Worm (Caenorhabditis elegans): ENCODE measurements around the gene srj-6.

DNA sequence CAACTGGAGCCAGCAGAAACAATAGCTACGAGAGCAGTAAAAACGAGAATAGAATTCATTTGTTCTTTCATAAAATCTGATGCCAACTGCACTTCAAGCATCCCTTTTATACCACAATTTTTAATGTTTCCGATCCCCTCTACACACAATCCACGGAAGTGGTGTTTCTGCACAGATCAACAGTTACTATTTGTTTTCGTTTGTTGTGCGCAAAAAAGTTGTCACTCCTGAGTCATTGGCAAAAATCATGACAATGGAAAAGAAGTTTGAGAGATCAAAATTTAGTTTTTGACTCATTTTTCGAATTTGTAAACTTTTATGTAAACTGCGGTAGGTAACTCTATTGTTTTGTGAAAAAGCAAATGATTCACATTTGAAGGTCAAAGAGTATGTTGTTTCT lies 50.2 kb downstream of the srj-6 start, which contains the start of gene srlf-37:
- TF ChIP-seq sptf-2 (GFP tag; optimal IDR thresholded peaks at IDR 0.05) (no peak), nfyb-1 (GFP tag; IDR thresholded peaks at IDR 0.05) (no peak), efl-1 (GFP tag; optimal IDR thresholded peaks at IDR 0.05) (no peak), rcor-1 (GFP tag; IDR thresholded peaks at IDR 0.05) (no peak), unc-62 (GFP tag; optimal IDR thresholded peaks at IDR 0.05) (no peak), nfya-1 (tag; optimal IDR thresholded peaks at IDR 0.05; ENCODE audit: borderline replicate concordance, insufficient read depth) (no peak), egrh-3 (GFP tag; IDR thresholded peaks at IDR 0.05) (no peak), F52B5.7 (tag; optimal IDR thresholded peaks at IDR 0.05) (no peak), C06A6.2 (GFP tag; conservative IDR thresholded peaks at IDR 0.05) (no peak), lag-1 (GFP tag; IDR thresholded peaks at IDR 0.05) (no peak), ceh-58 (GFP tag; IDR thresholded peaks at IDR 0.05) (no peak), lsl-1 (GFP tag; optimal IDR thresholded peaks at IDR 0.05) (no peak)
